Fruit fly (Drosophila melanogaster): ENCODE data around the gene Hpf1.

Gene Hpf1

DNA sequence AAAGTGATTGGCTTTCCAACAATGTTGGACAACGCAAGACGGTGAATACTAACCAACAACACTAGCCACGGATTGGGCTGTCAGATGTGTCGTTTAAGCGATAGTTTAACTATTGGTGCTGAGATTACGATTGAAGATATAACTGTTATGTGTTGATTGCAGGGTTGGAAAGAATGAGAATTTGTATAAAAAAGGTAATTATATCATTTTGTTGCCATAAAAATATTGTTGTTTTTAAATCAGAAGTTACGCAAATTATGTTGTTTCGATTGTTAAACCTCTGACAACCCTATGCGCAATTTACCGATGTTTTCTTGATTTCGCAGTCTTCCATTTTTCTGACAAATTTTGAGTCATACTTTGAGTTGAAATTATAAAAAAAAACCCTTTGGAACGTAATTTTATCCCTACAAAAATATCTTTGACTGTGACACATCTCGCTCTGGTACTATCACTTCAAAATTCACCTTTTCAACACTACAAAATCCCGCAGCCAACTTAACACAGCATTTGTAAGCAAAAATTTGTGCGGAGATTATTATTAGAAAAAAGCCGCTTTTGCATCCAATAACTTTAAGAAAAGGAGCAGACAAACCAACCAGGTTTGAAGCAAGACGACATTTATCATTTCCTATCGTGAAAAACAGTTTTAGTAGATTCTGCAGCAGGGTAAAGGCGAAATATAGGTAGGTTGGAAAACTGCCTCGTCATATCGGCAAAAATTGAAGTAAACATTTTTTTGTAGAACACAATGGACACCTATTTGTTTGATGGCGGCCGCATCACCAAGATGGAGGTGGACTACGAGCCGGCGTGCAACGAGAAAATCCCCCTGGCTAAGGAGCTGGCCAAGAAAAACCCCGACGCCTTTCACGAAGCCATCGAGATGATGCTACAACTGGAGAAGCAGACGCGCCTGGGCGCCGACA lies 2.4 kb upstream of the Hpf1 start, which contains the start of the genes Hat1 and Rpn5 (continued):
- no peak for TF ChIP-seq pita (GFP tag; optimal IDR thresholded peaks at IDR 0.05)
- peak; percentile 82 for TF ChIP-seq bcd (GFP tag; optimal IDR thresholded peaks at IDR 0.05)
- TF ChIP-seq CG34376 (GFP tag; optimal IDR thresholded peaks at IDR 0.05): peak; percentile 12
- peak; percentile 78 for TF ChIP-seq CG10147 (GFP tag; optimal IDR thresholded peaks at IDR 0.05)
- peak; percentile 80 for TF ChIP-seq crc (GFP tag; optimal IDR thresholded peaks at IDR 0.05)
- TF ChIP-seq ara (GFP tag; IDR thresholded peaks at IDR 0.05): no peak
- TF ChIP-seq Doc2 (GFP tag; IDR thresholded peaks at IDR 0.05): no peak
- peak; percentile 55 for TF ChIP-seq gcm2 (GFP tag; optimal IDR thresholded peaks at IDR 0.05)
- TF ChIP-seq az2 (GFP tag; optimal IDR thresholded peaks at IDR 0.05): peak; percentile 84
- peak; percentile 90 for TF ChIP-seq CG1602 (GFP tag; optimal IDR thresholded peaks at IDR 0.05)
- TF ChIP-seq CG12299 (tag; optimal IDR thresholded peaks at IDR 0.05): peak; percentile 26
- peak; percentile 60; the same call in 1 of the 2 replicates for TF ChIP-seq al (GFP tag; IDR thresholded peaks at IDR 0.05)
- no peak for TF ChIP-seq CG5953 (GFP tag; IDR thresholded peaks at IDR 0.05)
- TF ChIP-seq CG6765 (GFP tag; optimal IDR thresholded peaks at IDR 0.05): peak; percentile 49
- no peak for TF ChIP-seq CG7271 (tag; optimal IDR thresholded peaks at IDR 0.05)
- TF ChIP-seq CG8944 (GFP tag; optimal IDR thresholded peaks at IDR 0.05): peak; percentile 85
- peak; percentile 69 for TF ChIP-seq CG12104 (GFP tag; optimal IDR thresholded peaks at IDR 0.05)
- TF ChIP-seq Dfd (GFP tag; optimal IDR thresholded peaks at IDR 0.05): peak in 1 of 2 experiments; percentile 95
- TF ChIP-seq CG8089 (GFP tag; optimal IDR thresholded peaks at IDR 0.05): peak; percentile 87
- peak; percentile 68; the same call in 2 of the 3 replicates for TF ChIP-seq CG14860 (GFP tag; IDR thresholded peaks at IDR 0.05; ENCODE audit: partially characterized antibody)
- no peak for TF ChIP-seq Kr (GFP tag; optimal IDR thresholded peaks at IDR 0.05)
- TF ChIP-seq z (GFP tag; IDR thresholded peaks at IDR 0.05): no peak
- no peak for TF ChIP-seq CG1832 (GFP tag; optimal IDR thresholded peaks at IDR 0.05)
- TF ChIP-seq mirr (GFP tag; optimal IDR thresholded peaks at IDR 0.05): peak; percentile 23
- TF ChIP-seq fd102C (GFP tag; optimal IDR thresholded peaks at IDR 0.05): no peak
- peak; percentile 58; the same call in 1 of the 2 replicates for TF ChIP-seq wor (GFP tag; IDR thresholded peaks at IDR 0.05)
- peak; percentile 47 for TF ChIP-seq Dp (GFP tag; optimal IDR thresholded peaks at IDR 0.05)
- TF ChIP-seq Fer1 (GFP tag; optimal IDR thresholded peaks at IDR 0.05): peak; percentile 52
- no peak for TF ChIP-seq yki (optimal IDR thresholded peaks at IDR 0.05)
- TF ChIP-seq B-H1 (GFP tag; IDR thresholded peaks at IDR 0.05): peak; percentile 56; the same call in 2 of the 3 replicates
- TF ChIP-seq ro (GFP tag; IDR thresholded peaks at IDR 0.05): no peak
- peak in 1 of 3 experiments; percentile 81 for TF ChIP-seq lola (GFP tag; optimal IDR thresholded peaks at IDR 0.05)
- TF ChIP-seq Atf3 (GFP tag; optimal IDR thresholded peaks at IDR 0.05): peak; percentile 82
- TF ChIP-seq Bteb2 (GFP tag; optimal IDR thresholded peaks at IDR 0.05): peak; percentile 84
- peak; percentile 67 for TF ChIP-seq fd96Cb (tag; optimal IDR thresholded peaks at IDR 0.05)
- TF ChIP-seq CG6175 (GFP tag; IDR thresholded peaks at IDR 0.05): no peak
- TF ChIP-seq CG15601 (tag; optimal IDR thresholded peaks at IDR 0.05): peak; percentile 53
- TF ChIP-seq emc (GFP tag; optimal IDR thresholded peaks at IDR 0.05): peak; percentile 67
- no peak for TF ChIP-seq CG6854 (GFP tag; optimal IDR thresholded peaks at IDR 0.05)
- peak; percentile 22 for TF ChIP-seq TFAM (GFP tag; optimal IDR thresholded peaks at IDR 0.05)
- TF ChIP-seq D19A (tag; optimal IDR thresholded peaks at IDR 0.05): peak; percentile 46
- TF ChIP-seq CG3163 (GFP tag; optimal IDR thresholded peaks at IDR 0.05): peak; percentile 75
- peak; percentile 32 for TF ChIP-seq CG15073 (GFP tag; optimal IDR thresholded peaks at IDR 0.05)
- 0 out of 2 replicates have a peak, but pooled peaks have one; percentile 31 for TF ChIP-seq Poxn (GFP tag; IDR thresholded peaks at IDR 0.05)
- peak; percentile 38 for TF ChIP-seq gfzf (GFP tag; optimal IDR thresholded peaks at IDR 0.05)
- TF ChIP-seq croc (GFP tag; conservative IDR thresholded peaks at IDR 0.05): peak; percentile 21; the same call in 1 of the 3 replicates
- TF ChIP-seq Hand (GFP tag; optimal IDR thresholded peaks at IDR 0.05): no peak
- TF ChIP-seq CG6254 (GFP tag; optimal IDR thresholded peaks at IDR 0.05): no peak
- peak; percentile 78 for TF ChIP-seq CG10654 (GFP tag; optimal IDR thresholded peaks at IDR 0.05)

Measured in whole organism, embryonic.